Worm (Caenorhabditis elegans): ENCODE data around the gene msp-33.

Gene msp-33

DNA sequence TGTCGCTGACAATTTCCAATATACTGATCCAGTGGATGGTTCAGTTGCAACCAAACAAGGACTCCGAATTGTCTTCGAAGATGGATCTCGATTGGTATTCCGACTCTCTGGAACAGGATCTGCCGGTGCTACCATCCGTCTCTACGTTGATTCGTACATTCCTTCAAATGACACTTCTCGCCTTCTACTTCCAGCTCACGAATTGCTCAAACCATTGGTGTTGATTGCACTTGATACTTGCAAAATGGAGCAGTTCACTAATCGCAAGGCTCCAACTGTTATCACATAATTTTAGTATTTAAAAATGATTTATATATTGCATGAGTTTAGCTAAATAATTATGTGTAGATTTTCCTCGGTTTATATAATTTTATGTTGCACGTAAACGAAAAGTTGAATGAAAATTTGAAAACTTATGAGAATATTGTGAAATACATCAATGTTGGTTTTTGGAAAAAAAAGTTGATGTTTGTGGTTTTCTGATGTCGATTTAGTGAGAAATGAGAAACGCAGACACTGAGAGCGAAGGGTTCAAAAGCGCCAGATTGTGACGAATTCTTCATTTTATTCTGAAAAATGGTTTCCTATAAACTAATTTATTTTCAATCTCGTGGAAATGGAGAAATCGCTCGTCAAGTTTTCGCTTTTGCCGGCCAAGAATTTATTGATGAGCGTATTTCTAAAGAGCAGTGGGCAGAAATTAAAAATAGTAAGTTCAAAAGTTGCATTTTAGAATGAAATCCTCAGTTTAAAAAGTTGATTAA is 1.3 kb downstream of the msp-33 start, which contains the start of gene gst-9 (continued):
- TF ChIP-seq fkh-8 (tag; optimal IDR thresholded peaks at IDR 0.05) = peak; percentile 26
- no peak for TF ChIP-seq vab-15 (tag; optimal IDR thresholded peaks at IDR 0.05)
- TF ChIP-seq mdl-1 (tag; optimal IDR thresholded peaks at IDR 0.05) = no peak
- no peak for TF ChIP-seq fkh-10 (GFP tag; optimal IDR thresholded peaks at IDR 0.05)
- peak; percentile 38 for TF ChIP-seq mep-1 (tag; optimal IDR thresholded peaks at IDR 0.05)
- peak in 1 of 6 experiments; percentile 34 for TF ChIP-seq elt-3 (tag; optimal IDR thresholded peaks at IDR 0.05)

DNA sequence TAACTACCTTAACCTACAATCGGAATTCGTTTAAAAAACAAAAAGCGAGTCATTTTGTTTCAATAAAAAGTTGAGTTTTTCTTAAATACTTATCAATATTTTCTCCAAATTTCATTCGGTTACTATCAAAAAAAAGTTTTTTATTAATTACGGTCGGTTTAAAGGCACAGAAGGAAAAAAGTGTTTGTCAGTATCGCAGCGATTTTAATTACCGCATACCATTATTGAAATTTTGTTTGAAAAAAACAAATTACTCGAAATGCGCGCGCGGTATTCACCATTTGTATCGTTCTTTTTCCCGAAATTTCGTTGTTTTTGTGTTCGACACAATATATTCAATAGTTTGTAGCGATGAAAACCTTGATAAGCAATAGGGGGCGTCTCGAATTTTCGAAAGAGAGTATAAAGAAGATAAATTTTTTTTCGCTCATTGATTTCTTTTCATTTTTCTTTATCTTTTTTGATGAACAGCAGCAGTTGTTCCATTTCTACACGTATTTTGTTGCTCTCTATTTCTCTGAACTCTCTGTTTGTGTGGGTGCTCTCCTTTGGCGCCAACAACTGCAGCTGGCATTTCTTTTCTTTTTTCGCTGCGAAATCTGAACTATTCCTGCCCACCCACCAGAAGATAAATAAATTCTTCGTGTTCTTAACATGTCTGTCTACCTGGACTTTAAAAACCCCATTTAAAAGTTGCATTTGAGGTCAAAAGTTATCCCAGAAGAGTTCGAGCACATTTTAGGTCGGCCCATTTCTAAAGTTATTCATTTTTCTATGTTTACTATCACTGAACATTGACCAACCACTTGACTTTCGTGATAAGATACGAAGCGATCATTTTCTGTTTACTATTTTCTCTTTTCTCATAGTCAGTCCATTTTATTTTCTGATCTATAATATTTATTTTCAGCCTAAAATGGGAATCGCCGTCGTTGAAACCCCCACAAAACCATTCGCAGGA is 3.7 kb downstream of the msp-33 start, which contains the start of gene pgm-1:
Gene pgm-1 (plus strand): TSS at position 911 of the 961 bp plus-strand sequence.
- TF ChIP-seq unc-130 (tag; optimal IDR thresholded peaks at IDR 0.05) (peak; percentile 14), ceh-82 (tag; optimal IDR thresholded peaks at IDR 0.05) (no peak), rnt-1 (tag; optimal IDR thresholded peaks at IDR 0.05) (peak; percentile 58), hpl-2 (GFP tag; optimal IDR thresholded peaks at IDR 0.05) (no peak), sox-4 (tag; optimal IDR thresholded peaks at IDR 0.05) (no peak), nhr-20 (tag; optimal IDR thresholded peaks at IDR 0.05) (peak; percentile 42), nhr-237 (tag; optimal IDR thresholded peaks at IDR 0.05) (no peak), ceh-88 (GFP tag; IDR thresholded peaks at IDR 0.05) (no peak), blmp-1 (tag; optimal IDR thresholded peaks at IDR 0.05) (peak; percentile 25), swsn-7 (tag; optimal IDR thresholded peaks at IDR 0.05) (peak; percentile 7), lin-39 (tag; optimal IDR thresholded peaks at IDR 0.05) (peak; percentile 9), nhr-71 (tag; optimal IDR thresholded peaks at IDR 0.05) (peak; percentile 70), fkh-4 (tag; optimal IDR thresholded peaks at IDR 0.05; ENCODE audit: borderline replicate concordance) (no peak), nhr-19 (GFP tag; conservative IDR thresholded peaks at IDR 0.05) (peak; percentile 26; the same call in 1 of the 2 replicates), Y116A8C.19 (tag; optimal IDR thresholded peaks at IDR 0.05; ENCODE audit: borderline replicate concordance) (no peak), sptf-1 (tag; optimal IDR thresholded peaks at IDR 0.05) (no peak), unc-30 (tag; optimal IDR thresholded peaks at IDR 0.05) (no peak), lin-14 (GFP tag; optimal IDR thresholded peaks at IDR 0.05) (peak; percentile 90), tlp-1 (tag; optimal IDR thresholded peaks at IDR 0.05) (no peak), lin-35 (GFP tag; optimal IDR thresholded peaks at IDR 0.05) (peak in 1 of 2 experiments; percentile 35), mep-1 (tag; optimal IDR thresholded peaks at IDR 0.05) (peak; percentile 27), elt-2 (tag; optimal IDR thresholded peaks at IDR 0.05) (peak; percentile 45), elt-3 (tag; optimal IDR thresholded peaks at IDR 0.05) (peak in 1 of 6 experiments; percentile 46), zip-4 (GFP tag; optimal IDR thresholded peaks at IDR 0.05) (no peak), dpl-1 (GFP tag; optimal IDR thresholded peaks at IDR 0.05) (peak in 2 of 3 experiments; percentile 16 to 38), nhr-85 (tag) (peak; percentile 6), lsy-2 (tag; optimal IDR thresholded peaks at IDR 0.05) (peak; percentile 7 to 51), tbx-2 (tag; optimal IDR thresholded peaks at IDR 0.05) (no peak), lir-3 (tag; optimal IDR thresholded peaks at IDR 0.05; ENCODE audit: poor library complexity) (no peak), skn-1 (tag; optimal IDR thresholded peaks at IDR 0.05) (no peak), fos-1 (tag; optimal IDR thresholded peaks at IDR 0.05) (no peak), snu-23 (GFP tag; optimal IDR thresholded peaks at IDR 0.05) (peak; percentile 45), efl-1 (optimal IDR thresholded peaks at IDR 0.05) (peak; percentile 26 to 35), efl-1 (GFP tag; optimal IDR thresholded peaks at IDR 0.05 in 1 of 2) (no peak), pag-3 (tag; optimal IDR thresholded peaks at IDR 0.05; ENCODE audit: borderline replicate concordance, insufficient read depth) (peak; percentile 41), C16A3.4 (tag; optimal IDR thresholded peaks at IDR 0.05) (peak; percentile 7), hlh-4 (tag; optimal IDR thresholded peaks at IDR 0.05) (no peak), lin-15B (tag; optimal IDR thresholded peaks at IDR 0.05) (no peak)

Measured in whole organism, L1 larva.